Worm (Caenorhabditis elegans) whole organism, dauer: ENCODE results near the gene Y50E8A.12.
"Not testable (repeated sequence)": the region's sequence is repeated elsewhere in the genome, so short reads cannot be mapped to it uniquely, and the experiment has no call there.

Source experiments
- unc-62 ChIP-seq: sonication (generic microtip); optimal IDR thresholded peaks from 2 replicates; lab custom pipeline; 2017; ENCODE audit warnings: missing biosample characterization, missing genetic modification reagents, missing genetic modification characterization

Gene Y50E8A.12

ce11 chrV:14784160-14784774 is at the start of gene Y50E8A.12:
Gene Y50E8A.12 (minus strand): TSS chrV:14784210.
- TF ChIP-seq unc-62 (GFP tag; lab: Kevin White, UChicago) = no peak

DNA sequence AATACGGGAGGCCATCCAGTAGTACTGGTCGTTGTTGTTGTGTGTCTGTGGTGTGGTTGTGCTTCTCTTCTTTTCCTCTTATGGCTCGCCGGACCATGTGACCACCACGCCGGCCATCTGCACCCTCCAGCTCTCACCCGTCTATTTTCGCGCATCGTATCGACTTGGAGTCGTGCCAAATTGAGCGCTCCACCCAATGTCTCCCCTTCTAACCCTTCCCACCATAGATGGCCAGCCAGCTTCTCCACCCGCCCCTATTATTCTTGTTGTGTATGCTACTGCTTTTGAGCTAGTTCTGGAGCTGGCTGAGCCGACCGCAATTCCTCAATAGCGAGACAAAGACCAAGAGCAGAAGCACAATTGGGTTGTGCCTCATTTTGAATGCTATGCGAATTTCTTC is 49.2 kb upstream of the Y50E8A.12 start:
- no peak for TF ChIP-seq unc-62 (GFP tag; lab: Kevin White, UChicago)

- TF ChIP-seq unc-62 (GFP tag; lab: Kevin White, UChicago) = no peak
Observed at ce11 chrV:14832789-14833187, 48.8 kb upstream of the Y50E8A.12 start.

ce11 chrV:14832121-14832788 is 48.2 kb upstream of the Y50E8A.12 start:
- TF ChIP-seq unc-62 (GFP tag; lab: Kevin White, UChicago) = no peak

ce11 chrV:14831460-14832120 is 47.6 kb upstream of the Y50E8A.12 start:
- no peak for TF ChIP-seq unc-62 (GFP tag; lab: Kevin White, UChicago)

DNA sequence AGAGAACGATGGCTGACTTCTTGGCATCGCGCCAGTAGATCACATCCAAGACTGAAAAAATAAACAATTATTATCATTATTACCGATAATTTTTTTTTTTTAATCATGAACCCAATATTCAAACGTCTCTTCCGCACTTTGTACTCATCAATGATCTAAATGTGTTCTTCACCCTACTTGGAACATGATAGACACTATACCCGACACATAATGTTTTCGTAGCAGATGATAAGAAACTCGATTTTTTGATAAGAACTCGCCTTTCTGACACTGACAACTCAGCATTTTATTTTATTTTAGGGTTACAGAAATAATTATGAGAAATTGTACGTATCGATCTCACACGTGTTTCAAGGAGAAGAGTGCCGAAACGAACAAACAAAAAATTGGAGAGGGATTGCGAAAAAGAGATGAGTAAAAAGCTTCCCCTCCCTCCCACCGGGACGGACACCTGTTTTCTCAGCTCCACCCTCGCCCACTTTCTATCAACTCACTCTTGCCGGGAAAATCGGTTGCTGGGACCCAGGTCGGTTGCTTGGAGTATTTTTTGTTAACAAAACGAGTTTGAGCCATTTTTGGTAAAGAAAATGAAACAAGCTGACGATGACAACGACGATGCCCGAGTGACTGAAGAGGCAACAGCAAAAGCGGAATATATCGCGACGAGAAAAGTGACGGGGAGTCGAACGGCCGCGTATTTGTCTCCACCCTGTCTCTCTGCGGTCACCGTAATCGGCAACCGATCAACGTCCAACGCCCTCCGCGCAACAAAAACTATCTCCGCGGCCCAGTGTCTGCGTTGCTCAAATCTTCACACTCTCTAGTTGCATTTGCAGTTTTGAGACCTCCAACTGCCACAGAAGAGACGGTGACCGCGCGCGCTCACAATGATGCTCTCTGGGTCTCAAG is 46.5 kb upstream of the Y50E8A.12 start:
- TF ChIP-seq unc-62 (GFP tag; lab: Kevin White, UChicago) = no peak

DNA sequence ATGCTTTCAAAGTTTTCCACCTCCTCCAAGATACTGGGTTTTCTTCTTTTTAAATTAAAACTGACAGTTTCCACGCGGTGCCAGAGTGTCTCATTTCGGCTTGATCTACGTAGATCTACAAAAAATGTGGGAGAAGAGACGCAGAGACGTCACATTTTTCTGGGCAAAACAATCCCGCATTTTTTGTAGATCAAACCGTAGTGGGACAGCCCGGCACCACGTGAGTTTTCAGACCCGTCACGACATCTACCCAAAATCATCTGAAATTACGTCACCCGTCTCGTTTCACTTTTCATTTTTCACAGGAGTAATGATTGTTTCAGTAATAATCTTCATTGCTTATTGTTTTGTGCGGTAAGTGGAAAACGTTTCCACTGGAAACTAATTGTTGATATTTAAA is 44.4 kb upstream of the Y50E8A.12 start:
- TF ChIP-seq unc-62 (GFP tag; lab: Kevin White, UChicago) = no peak

ce11 chrV:14826952-14827351 is 42.9 kb upstream of the Y50E8A.12 start, which contains the start of gene nspa-8:
Gene nspa-8 (minus strand): TSS chrV:14827052.
- not testable (repeated sequence) for TF ChIP-seq unc-62 (GFP tag; lab: Kevin White, UChicago)

ce11 chrV:14824124-14824523 is 40.1 kb upstream of the Y50E8A.12 start, which contains the start of gene W06A7.4:
Gene W06A7.4 (plus strand): TSS chrV:14824424.
- no peak for TF ChIP-seq unc-62 (GFP tag; lab: Kevin White, UChicago)

ce11 chrV:14821553-14821952 is 37.5 kb upstream of the Y50E8A.12 start, which contains the start of gene W06A7.2:
Gene W06A7.2 (plus strand): TSS chrV:14821853.
- no peak for TF ChIP-seq unc-62 (GFP tag; lab: Kevin White, UChicago)

DNA sequence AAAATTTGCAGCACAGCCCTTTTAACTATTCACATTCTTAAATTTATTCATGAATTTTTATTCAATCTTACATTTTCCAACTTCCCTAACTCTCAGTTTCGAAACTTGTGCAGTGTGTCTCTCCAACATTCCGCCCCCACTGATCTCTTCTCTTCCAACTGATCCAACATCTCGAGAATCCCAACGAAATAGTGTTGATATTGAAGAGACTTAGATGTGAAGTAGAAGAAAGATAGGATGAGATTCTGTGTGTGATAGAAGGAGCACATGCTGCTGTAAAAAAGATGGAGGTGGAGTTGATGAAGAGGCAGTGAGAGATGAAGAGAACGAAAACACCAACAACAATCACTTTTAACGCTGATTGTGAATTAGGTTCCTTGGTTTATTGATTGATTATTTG is 36.3 kb upstream of the Y50E8A.12 start:
- no peak for TF ChIP-seq unc-62 (GFP tag; lab: Kevin White, UChicago)

DNA sequence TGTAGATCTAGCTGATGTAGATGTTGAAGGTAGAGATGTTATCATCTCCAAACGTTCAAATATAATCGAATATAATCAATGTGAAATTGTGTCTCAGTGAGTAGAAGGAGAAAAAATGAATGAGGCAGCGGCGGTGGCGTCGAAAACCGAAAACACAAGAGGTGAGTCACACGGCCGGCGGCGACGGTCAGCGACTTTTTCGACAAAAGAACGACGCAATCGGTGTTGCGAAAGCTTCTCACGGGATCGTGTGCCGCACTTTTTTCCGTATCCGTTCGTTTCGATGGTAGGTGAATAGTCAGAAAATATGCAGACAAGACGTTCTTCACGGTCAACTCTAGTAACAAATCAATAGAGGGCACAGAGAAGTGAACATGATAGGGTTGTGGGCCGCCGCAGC is 31.5 kb upstream of the Y50E8A.12 start, which contains the start of gene rin-1:
rin-1 (minus strand) TSS at position 101 of the 400 bp plus-strand sequence.
- TF ChIP-seq unc-62 (GFP tag; lab: Kevin White, UChicago) = no peak

ce11 chrV:14813566-14813965 is 29.6 kb upstream of the Y50E8A.12 start:
- TF ChIP-seq unc-62 (GFP tag; lab: Kevin White, UChicago) = no peak

DNA sequence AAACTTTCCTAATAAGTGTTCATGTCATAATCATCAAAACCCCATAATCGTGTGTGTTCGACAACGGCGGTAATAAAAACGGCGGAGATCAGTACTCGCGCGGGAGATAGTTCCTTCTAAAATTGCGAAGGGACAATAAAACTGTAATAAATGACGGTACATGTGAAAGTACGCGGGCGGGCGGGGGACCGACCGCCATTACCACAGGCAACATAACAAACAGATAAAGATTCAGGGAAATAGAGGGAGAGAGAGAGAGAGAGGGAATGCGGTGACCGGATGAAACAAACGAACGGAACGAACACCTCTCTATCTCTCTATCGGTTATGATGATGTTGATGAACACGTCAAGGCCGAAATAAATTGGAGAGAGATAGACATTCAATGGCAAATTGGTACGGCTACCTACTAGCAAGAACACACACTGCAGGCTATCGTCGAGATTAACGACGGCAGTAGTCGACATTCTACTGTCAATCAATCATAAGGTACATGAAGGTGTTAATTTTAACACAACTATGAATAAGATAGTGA is 22.3 kb upstream of the Y50E8A.12 start:
- TF ChIP-seq unc-62 (GFP tag; lab: Kevin White, UChicago) = no peak

- no peak for TF ChIP-seq unc-62 (GFP tag; lab: Kevin White, UChicago)
Observed at ce11 chrV:14800402-14800801, 16.4 kb upstream of the Y50E8A.12 start.
